Worm (Caenorhabditis elegans): ENCODE data around the gene F14D2.7.

DNA sequence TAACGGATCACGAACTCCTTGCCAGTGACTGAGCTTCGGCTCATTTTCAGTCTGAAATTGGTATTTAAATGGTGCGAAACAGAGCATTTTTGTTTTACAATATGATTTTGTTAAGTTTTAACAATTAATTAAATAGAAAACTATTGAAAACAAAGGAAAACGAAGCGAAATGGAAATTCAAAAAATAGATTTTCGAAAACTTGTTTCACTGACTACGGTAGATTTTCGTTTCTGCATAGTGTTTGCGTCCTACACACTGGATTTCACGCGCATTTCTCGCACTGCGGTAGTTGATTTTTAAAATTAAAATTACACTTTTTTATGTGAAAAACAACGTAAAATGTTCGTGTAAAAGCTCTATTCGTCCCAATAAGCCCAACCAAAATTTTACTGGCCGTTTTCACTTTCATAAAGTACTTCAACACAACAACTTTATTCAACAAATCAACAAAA lies 7.9 kb upstream of the F14D2.7 start, which contains the start of gene bath-30:
- TF ChIP-seq lsy-2 (tag; optimal IDR thresholded peaks at IDR 0.05) = no peak
- TF ChIP-seq lin-13 (GFP tag; optimal IDR thresholded peaks at IDR 0.05) = no peak
- TF ChIP-seq ztf-11 (tag; optimal IDR thresholded peaks at IDR 0.05) = no peak
- TF ChIP-seq nhr-77 (tag; optimal IDR thresholded peaks at IDR 0.05) = no peak
- no peak for TF ChIP-seq pha-4 (GFP tag; IDR thresholded peaks at IDR 0.05)
- TF ChIP-seq pha-4 (tag; optimal IDR thresholded peaks at IDR 0.05) = no peak
- TF ChIP-seq nhr-237 (tag; optimal IDR thresholded peaks at IDR 0.05) = no peak
- no peak for TF ChIP-seq ceh-44 (GFP tag; IDR thresholded peaks at IDR 0.05)
- no peak for TF ChIP-seq mxl-3 (GFP tag; optimal IDR thresholded peaks at IDR 0.05)
- no peak for TF ChIP-seq dmd-8 (GFP tag; IDR thresholded peaks at IDR 0.05)

All from whole organism, L4 larva.